Worm (Caenorhabditis elegans): ENCODE results near the gene F31F4.1.
A peak's percentile ranks its signal among the peaks of the same experiment; 100 is the strongest.

Gene F31F4.1

DNA sequence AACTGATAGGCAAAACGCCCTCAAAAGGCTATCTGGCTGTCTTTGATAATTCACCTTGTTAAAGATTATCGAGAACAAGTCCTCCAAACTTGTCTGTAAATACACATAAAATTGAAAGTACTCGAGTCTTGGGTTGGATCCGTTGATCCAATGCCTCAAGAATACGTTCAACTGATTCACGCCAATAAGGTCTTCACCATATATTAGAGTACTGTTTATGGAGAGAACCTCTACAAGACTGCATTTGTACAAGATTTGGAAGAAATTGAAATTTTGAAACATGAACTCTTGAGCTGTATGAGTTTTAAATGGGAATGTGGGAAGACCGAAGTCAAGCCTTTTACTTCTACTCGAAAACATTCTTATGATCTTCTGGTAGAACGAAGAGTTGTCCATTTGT, 39.0 kb downstream of the F31F4.1 start:
- TF ChIP-seq aha-1 (tag): peak; percentile 95
- TF ChIP-seq tag-97 (GFP tag; IDR thresholded peaks at IDR 0.05): no peak

DNA sequence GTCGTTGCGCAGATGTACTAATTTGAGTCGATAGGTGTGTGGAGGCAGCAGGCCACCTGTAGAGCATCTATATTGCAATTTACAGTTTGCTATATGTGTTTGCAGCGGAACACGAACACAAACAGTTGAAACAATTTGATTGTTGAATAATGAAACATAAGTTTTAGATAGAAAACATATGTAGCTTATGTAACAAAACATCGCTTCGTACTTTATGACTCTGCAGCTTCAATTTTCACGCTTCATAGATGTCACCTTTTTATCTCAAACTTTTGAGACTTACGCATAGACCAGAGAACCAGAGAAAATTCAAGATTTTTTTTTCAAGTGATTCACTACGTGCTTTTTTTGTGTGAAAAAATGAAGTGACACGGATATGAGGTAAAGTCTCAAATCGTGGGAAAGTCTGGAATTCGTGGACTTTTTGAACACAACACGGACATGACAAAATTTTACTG, 40.1 kb downstream of the F31F4.1 start, which contains the start of gene fbxb-72:
fbxb-72 (minus strand) TSS at position 58 of the 458 bp plus-strand sequence.
- peak; percentile 92 for TF ChIP-seq spr-1 (tag; optimal IDR thresholded peaks at IDR 0.05)
- TF ChIP-seq lsy-2 (tag; optimal IDR thresholded peaks at IDR 0.05): peak; percentile 76 to 84
- TF ChIP-seq unc-62 (GFP tag; optimal IDR thresholded peaks at IDR 0.05 in 1 of 2): peak in 1 of 2 experiments; percentile 80
- no peak for TF ChIP-seq unc-62 (tag; optimal IDR thresholded peaks at IDR 0.05)
- TF ChIP-seq skn-1 (tag; optimal IDR thresholded peaks at IDR 0.05): no peak
- no peak for TF ChIP-seq zip-11 (GFP tag; IDR thresholded peaks at IDR 0.05)
- peak; percentile 41 to 93 for TF ChIP-seq daf-16 (GFP tag; optimal IDR thresholded peaks at IDR 0.05)
- TF ChIP-seq daf-16 (tag; optimal IDR thresholded peaks at IDR 0.05): peak; percentile 89
- no peak for TF ChIP-seq R02D3.7 (tag; optimal IDR thresholded peaks at IDR 0.05)
- no peak; the same call in 1 of the 2 replicates for TF ChIP-seq lin-1 (GFP tag; IDR thresholded peaks at IDR 0.05)
- TF ChIP-seq tra-1 (GFP tag; IDR thresholded peaks at IDR 0.05): no peak; the same call in 1 of the 2 replicates
- TF ChIP-seq vab-7 (GFP tag; IDR thresholded peaks at IDR 0.05): no peak
- no peak for TF ChIP-seq zfp-2 (tag; optimal IDR thresholded peaks at IDR 0.05)
- TF ChIP-seq mes-2 (tag; optimal IDR thresholded peaks at IDR 0.05; ENCODE audit: poor library complexity, severe bottlenecking): peak; percentile 86
- TF ChIP-seq F10B5.3 (tag; optimal IDR thresholded peaks at IDR 0.05): no peak
- TF ChIP-seq daf-12 (tag; optimal IDR thresholded peaks at IDR 0.05): no peak
- TF ChIP-seq ceh-62 (tag; optimal IDR thresholded peaks at IDR 0.05): no peak
- TF ChIP-seq dmd-9 (GFP tag; IDR thresholded peaks at IDR 0.05): no peak; the same call in 1 of the 2 replicates
- peak; percentile 63 for TF ChIP-seq hlh-11 (tag; optimal IDR thresholded peaks at IDR 0.05)
- no peak for TF ChIP-seq zag-1 (tag; optimal IDR thresholded peaks at IDR 0.05)
- TF ChIP-seq attf-4 (tag; optimal IDR thresholded peaks at IDR 0.05): no peak
- TF ChIP-seq Y105C5A.15 (GFP tag; IDR thresholded peaks at IDR 0.05): peak; percentile 8; the same call in 1 of the 2 replicates
- peak; percentile 93 for TF ChIP-seq nhr-77 (tag; optimal IDR thresholded peaks at IDR 0.05)
- TF ChIP-seq lin-13 (GFP tag; optimal IDR thresholded peaks at IDR 0.05): peak; percentile 14
- TF ChIP-seq ama-1 (optimal IDR thresholded peaks at IDR 0.05): peak; percentile 99
- no peak for TF ChIP-seq ctbp-1 (GFP tag; IDR thresholded peaks at IDR 0.05)
- TF ChIP-seq mep-1 (tag; optimal IDR thresholded peaks at IDR 0.05): peak; percentile 96
- TF ChIP-seq madf-9 (GFP tag; conservative IDR thresholded peaks at IDR 0.05): no peak
- no peak for TF ChIP-seq egl-27 (tag; optimal IDR thresholded peaks at IDR 0.05)
- peak; percentile 33 for TF ChIP-seq Y5F2A.4 (GFP tag; optimal IDR thresholded peaks at IDR 0.05)
- 0 out of 2 replicates have a peak, but pooled peaks have one; percentile 7 for TF ChIP-seq nhr-41 (GFP tag; IDR thresholded peaks at IDR 0.05)
- TF ChIP-seq lim-7 (GFP tag; IDR thresholded peaks at IDR 0.05): 0 out of 2 replicates have a peak, but pooled peaks have one; percentile 19
- no peak for TF ChIP-seq D1046.2 (GFP tag; IDR thresholded peaks at IDR 0.05)
- 0 out of 2 replicates have a peak, but pooled peaks have one; percentile 14 for TF ChIP-seq Y48G9A.11 (GFP tag; IDR thresholded peaks at IDR 0.05)
- TF ChIP-seq ces-1 (GFP tag; optimal IDR thresholded peaks at IDR 0.05): no peak
- peak; percentile 32; the same call in 1 of the 2 replicates for TF ChIP-seq mdt-29 (GFP tag; IDR thresholded peaks at IDR 0.05)
- TF ChIP-seq F49E8.2 (tag; optimal IDR thresholded peaks at IDR 0.05; ENCODE audit: borderline replicate concordance): no peak
- TF ChIP-seq tag-97 (GFP tag; IDR thresholded peaks at IDR 0.05): no peak
- peak; percentile 22 for TF ChIP-seq spr-3 (GFP tag; optimal IDR thresholded peaks at IDR 0.05)
- no peak for TF ChIP-seq cey-2 (tag; optimal IDR thresholded peaks at IDR 0.05; ENCODE audit: borderline replicate concordance, insufficient read depth)
- no peak for TF ChIP-seq pqm-1 (tag; optimal IDR thresholded peaks at IDR 0.05)
- no peak for TF ChIP-seq lir-3 (tag; optimal IDR thresholded peaks at IDR 0.05)
- no peak for TF ChIP-seq lin-15B (tag; optimal IDR thresholded peaks at IDR 0.05)
- peak; percentile 58; the same call in 1 of the 2 replicates for TF ChIP-seq snpc-1.2 (GFP tag; IDR thresholded peaks at IDR 0.05)
- TF ChIP-seq ceh-82 (tag; optimal IDR thresholded peaks at IDR 0.05): no peak
- peak; percentile 83 for TF ChIP-seq zip-2 (tag; optimal IDR thresholded peaks at IDR 0.05)
- TF ChIP-seq T20F7.1 (GFP tag; optimal IDR thresholded peaks at IDR 0.05): peak; percentile 70
- no peak for TF ChIP-seq snpc-4 (tag; optimal IDR thresholded peaks at IDR 0.05)
- no peak for TF ChIP-seq ceh-28 (tag; optimal IDR thresholded peaks at IDR 0.05)
- TF ChIP-seq nhr-11 (tag; optimal IDR thresholded peaks at IDR 0.05): peak; percentile 49
